Comparison of ENCODE assay signal across 1 fruit fly cellular context in genomic region chr2L:16275809-16276178, dm6.
TF ChIP-seq lines count a peak whose summit lies in the region.

No protein-coding gene starts in this region.

TF ChIP-seq in whole organism, embryonic, 481 proteins besides CTCF, POLR2A, EP300 and RAD21 (continued from another document):
- TF ChIP-seq lola (GFP tag; optimal IDR thresholded peaks at IDR 0.05; lab: Kevin White, UChicago) (peak in 1 of 3 experiments; percentile 28), Hand (GFP tag; optimal IDR thresholded peaks at IDR 0.05; lab: Kevin White, UChicago) (peak; percentile 39), jing (GFP tag; optimal IDR thresholded peaks at IDR 0.05; lab: Kevin White, UChicago) (peak; percentile 33), CG15514 (GFP tag; optimal IDR thresholded peaks at IDR 0.05; lab: Kevin White, UChicago) (peak; percentile 45), D (optimal IDR thresholded peaks at IDR 0.05; lab: Kevin White, UChicago) (no peak), D (GFP tag; optimal IDR thresholded peaks at IDR 0.05; lab: Kevin White, UChicago) (peak; percentile 22), MBD-R2 (GFP tag; IDR thresholded peaks at IDR 0.05; lab: Robert Waterston, UW) (no peak), CG6683 (GFP tag; optimal IDR thresholded peaks at IDR 0.05; lab: Kevin White, UChicago) (peak; percentile 40), CG18619 (GFP tag; optimal IDR thresholded peaks at IDR 0.05; lab: Kevin White, UChicago) (peak; percentile 41), Dad (GFP tag; optimal IDR thresholded peaks at IDR 0.05; lab: Kevin White, UChicago) (peak; percentile 39), Meics (GFP tag; optimal IDR thresholded peaks at IDR 0.05; lab: Kevin White, UChicago) (peak; percentile 73), CG32532 (GFP tag; IDR thresholded peaks at IDR 0.05; lab: Robert Waterston, UW) (0 out of 2 replicates have a peak, but pooled peaks have one; percentile 14), rib (GFP tag; IDR thresholded peaks at IDR 0.05; lab: Robert Waterston, UW) (no peak), CG8359 (GFP tag; optimal IDR thresholded peaks at IDR 0.05; lab: Kevin White, UChicago; ENCODE audit: borderline replicate concordance) (no peak), ham (GFP tag; IDR thresholded peaks at IDR 0.05; lab: Robert Waterston, UW) (no peak), CG1603 (tag; optimal IDR thresholded peaks at IDR 0.05; lab: Kevin White, UChicago) (peak; percentile 19), CG17829 (tag; optimal IDR thresholded peaks at IDR 0.05; lab: Kevin White, UChicago) (peak; percentile 4), CG3838 (GFP tag; optimal IDR thresholded peaks at IDR 0.05; lab: Kevin White, UChicago) (peak; percentile 17), klu (GFP tag; IDR thresholded peaks at IDR 0.05; lab: Robert Waterston, UW) (no peak), CG9727 (GFP tag; optimal IDR thresholded peaks at IDR 0.05; lab: Kevin White, UChicago) (peak; percentile 63), Med (GFP tag; lab: Kevin White, UChicago) (peak; percentile 84), CG9437 (GFP tag; optimal IDR thresholded peaks at IDR 0.05; lab: Kevin White, UChicago) (peak; percentile 24), CG17361 (GFP tag; IDR thresholded peaks at IDR 0.05; lab: Robert Waterston, UW) (peak; percentile 56; the same call in 2 of the 3 replicates), CoRest (tag; optimal IDR thresholded peaks at IDR 0.05; lab: Kevin White, UChicago) (peak; percentile 66), NC2α (GFP tag; optimal IDR thresholded peaks at IDR 0.05; lab: Kevin White, UChicago) (no peak), CG15011 (GFP tag; optimal IDR thresholded peaks at IDR 0.05; lab: Kevin White, UChicago) (peak; percentile 7), CG9215 (GFP tag; IDR thresholded peaks at IDR 0.05; lab: Robert Waterston, UW) (0 out of 2 replicates have a peak, but pooled peaks have one; percentile 33), Xrp1 (GFP tag; IDR thresholded peaks at IDR 0.05; lab: Robert Waterston, UW) (peak; percentile 38; the same call in 1 of the 2 replicates), D19A (tag; optimal IDR thresholded peaks at IDR 0.05; lab: Kevin White, UChicago) (peak; percentile 42), lab (GFP tag; optimal IDR thresholded peaks at IDR 0.05; lab: Kevin White, UChicago) (peak; percentile 81), pan (optimal IDR thresholded peaks at IDR 0.05; lab: Kevin White, UChicago) (no peak), pan (GFP tag; optimal IDR thresholded peaks at IDR 0.05 in 1 of 2, IDR thresholded peaks at IDR 0.05 in 1 of 2) (peak in 1 of 2 experiments; percentile 58), H15 (GFP tag; IDR thresholded peaks at IDR 0.05; lab: Robert Waterston, UW) (no peak), CG2116 (GFP tag; optimal IDR thresholded peaks at IDR 0.05; lab: Kevin White, UChicago) (peak; percentile 5), HmgZ (tag; optimal IDR thresholded peaks at IDR 0.05; lab: Kevin White, UChicago) (no peak), seq (GFP tag; IDR thresholded peaks at IDR 0.05; lab: Robert Waterston, UW) (peak; percentile 55), gsb-n (tag; optimal IDR thresholded peaks at IDR 0.05; lab: Kevin White, UChicago) (peak; percentile 2), CG7556 (GFP tag; optimal IDR thresholded peaks at IDR 0.05; lab: Kevin White, UChicago) (peak; percentile 74), dm (GFP tag; optimal IDR thresholded peaks at IDR 0.05; lab: Kevin White, UChicago) (no peak), zfh1 (GFP tag; IDR thresholded peaks at IDR 0.05; lab: Robert Waterston, UW) (peak; percentile 19; the same call in 1 of the 3 replicates), gcm2 (GFP tag; optimal IDR thresholded peaks at IDR 0.05; lab: Kevin White, UChicago) (no peak), CG6272 (GFP tag; IDR thresholded peaks at IDR 0.05; lab: Robert Waterston, UW) (no peak)
